Fruit fly (Drosophila melanogaster) whole organism, prepupa: ENCODE measurements around the gene CG11779.

Experiments used
- CG10631 ChIP-seq: fragments of 200-800 bp; sonication (Bioruptor generic); optimal IDR thresholded peaks from 2 replicates; lab custom pipeline; 2016; ENCODE audit warnings: missing biosample characterization, missing genetic modification characterization
- CG11762 ChIP-seq: fragments of 200-800 bp; sonication (Bioruptor generic); optimal IDR thresholded peaks from 3 replicates; lab custom pipeline; 2016; ENCODE audit warnings: missing biosample characterization, missing genetic modification characterization; ENCODE audit not compliant: insufficient read depth
- CG31627 ChIP-seq: fragments of 200-800 bp; sonication (Bioruptor generic); optimal IDR thresholded peaks from 3 replicates; lab custom pipeline; 2016; ENCODE audit warnings: missing biosample characterization, missing genetic modification characterization
- CG34406 ChIP-seq: fragments of 200-800 bp; sonication (Bioruptor generic); optimal IDR thresholded peaks from 3 replicates; lab custom pipeline; 2016; ENCODE audit warnings: missing biosample characterization, missing genetic modification characterization
- CG6854 ChIP-seq: fragments of 200-800 bp; sonication (Bioruptor generic); optimal IDR thresholded peaks from 2 replicates; lab custom pipeline; 2017; ENCODE audit warnings: missing biosample characterization, mild to moderate bottlenecking, missing genetic modification characterization
- Hr38 ChIP-seq: sonication (Bioruptor generic); optimal IDR thresholded peaks from 2 replicates; lab custom pipeline; 2016; ENCODE audit warnings: missing biosample characterization, missing genetic modification characterization
- Hr39 ChIP-seq: fragments of 200-800 bp; sonication (Bioruptor generic); optimal IDR thresholded peaks from 2 replicates; lab custom pipeline; 2016; ENCODE audit warnings: missing biosample characterization, missing genetic modification characterization
- OdsH ChIP-seq: fragments of 200-800 bp; sonication (Bioruptor generic); optimal IDR thresholded peaks from 3 replicates; lab custom pipeline; 2016; ENCODE audit warnings: missing biosample characterization, missing genetic modification characterization
- Smox ChIP-seq: fragments of 200-800 bp; sonication (Bioruptor generic); optimal IDR thresholded peaks from 3 replicates; lab custom pipeline; 2016; ENCODE audit warnings: missing biosample characterization, missing genetic modification characterization
- Sox102F ChIP-seq: fragments of 200-800 bp; sonication (Bioruptor generic); optimal IDR thresholded peaks from 2 replicates; lab custom pipeline; 2016; ENCODE audit warnings: missing biosample characterization, mild to moderate bottlenecking, missing genetic modification characterization
- Sox15 ChIP-seq: fragments of 200-800 bp; sonication (Bioruptor generic); optimal IDR thresholded peaks from 3 replicates; lab custom pipeline; 2016; ENCODE audit warnings: missing biosample characterization, missing genetic modification characterization
- eg ChIP-seq: fragments of 200-800 bp; sonication (Bioruptor generic); IDR thresholded peaks from 3 replicates; pipeline ENCODE4 v1.3.6; 2022; ENCODE audit warnings: missing biosample characterization, missing genetic modification characterization
- lz ChIP-seq: fragments of 200-800 bp; sonication (Bioruptor generic); optimal IDR thresholded peaks from 3 replicates; lab custom pipeline; 2016; ENCODE audit warnings: missing biosample characterization, missing genetic modification characterization

dm6 chr3R:19152835-19153234, 6.8 kb downstream of the CG11779 start:
- TF ChIP-seq OdsH (no peak), CG34406 (GFP tag; lab: Kevin White, UChicago) (no peak), Sox15 (GFP tag; lab: Kevin White, UChicago) (no peak), eg (GFP tag; lab: Robert Waterston, UW) (no peak), CG11762 (GFP tag; lab: Kevin White, UChicago) (no peak), lz (GFP tag; lab: Kevin White, UChicago) (no peak), CG10631 (GFP tag; lab: Kevin White, UChicago) (no peak), CG31627 (GFP tag; lab: Kevin White, UChicago) (no peak), Hr38 (GFP tag; lab: Kevin White, UChicago) (no peak), CG6854 (GFP tag; lab: Kevin White, UChicago) (no peak), Smox (no peak), Sox102F (GFP tag; lab: Kevin White, UChicago) (no peak), Hr39 (peak; percentile 21)
